Fruit fly (Drosophila melanogaster): ENCODE measurements around the gene Rcd7.

Rcd7 gene

DNA sequence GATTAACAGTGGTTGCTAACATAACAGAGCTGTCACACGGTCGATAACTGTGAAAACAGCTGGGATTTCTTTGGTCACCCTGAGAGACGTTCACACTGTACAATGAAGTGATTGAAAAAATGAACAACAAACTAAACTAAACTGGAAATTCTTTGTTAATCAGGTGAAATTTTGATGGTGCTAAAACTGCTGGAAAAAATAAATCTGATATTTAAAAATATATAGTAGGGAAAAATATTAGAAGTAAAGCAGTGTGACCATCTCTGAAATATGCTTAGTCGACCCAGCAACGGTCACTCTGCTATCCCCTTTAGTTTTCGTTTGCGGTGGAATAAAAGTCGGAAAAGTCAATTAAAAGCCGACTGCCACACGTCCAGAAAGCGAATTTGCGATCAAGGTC, 41.1 kb downstream of the Rcd7 start, which contains the start of the genes CG9231 and CG9330 (continued):
- no peak for TF ChIP-seq D19B (GFP tag; optimal IDR thresholded peaks at IDR 0.05)
- TF ChIP-seq btn (GFP tag; optimal IDR thresholded peaks at IDR 0.05): no peak
- TF ChIP-seq al (GFP tag; IDR thresholded peaks at IDR 0.05): no peak
- no peak for TF ChIP-seq CG12744 (GFP tag; optimal IDR thresholded peaks at IDR 0.05)
- no peak for TF ChIP-seq CG8281 (tag; optimal IDR thresholded peaks at IDR 0.05)
- no peak for TF ChIP-seq disco-r (GFP tag; optimal IDR thresholded peaks at IDR 0.05)
- TF ChIP-seq NC2α (GFP tag; optimal IDR thresholded peaks at IDR 0.05): no peak
- no peak for TF ChIP-seq fru (optimal IDR thresholded peaks at IDR 0.05)
- TF ChIP-seq CG11456 (GFP tag; IDR thresholded peaks at IDR 0.05): no peak
- no peak for TF ChIP-seq CG32767 (GFP tag; IDR thresholded peaks at IDR 0.05)
- TF ChIP-seq kay (GFP tag; optimal IDR thresholded peaks at IDR 0.05): no peak
- no peak for TF ChIP-seq klu (GFP tag; IDR thresholded peaks at IDR 0.05)
- TF ChIP-seq sqz (GFP tag; optimal IDR thresholded peaks at IDR 0.05): no peak
- TF ChIP-seq tup (GFP tag; optimal IDR thresholded peaks at IDR 0.05): no peak
- no peak for TF ChIP-seq bowl (GFP tag; IDR thresholded peaks at IDR 0.05)
- TF ChIP-seq Dek (tag; optimal IDR thresholded peaks at IDR 0.05): no peak
- peak; percentile 9 for TF ChIP-seq az2 (GFP tag; optimal IDR thresholded peaks at IDR 0.05)
- TF ChIP-seq HLHmδ (GFP tag; optimal IDR thresholded peaks at IDR 0.05): no peak
- no peak for TF ChIP-seq CG2199 (GFP tag; IDR thresholded peaks at IDR 0.05)
- TF ChIP-seq CG10543 (GFP tag; optimal IDR thresholded peaks at IDR 0.05): peak; percentile 22
- TF ChIP-seq yki (optimal IDR thresholded peaks at IDR 0.05): no peak
- TF ChIP-seq CG7987 (GFP tag; optimal IDR thresholded peaks at IDR 0.05): no peak
- TF ChIP-seq trh (GFP tag; optimal IDR thresholded peaks at IDR 0.05): no peak
- no peak for TF ChIP-seq CG11085 (GFP tag; IDR thresholded peaks at IDR 0.05)
- no peak for TF ChIP-seq B-H2 (GFP tag; optimal IDR thresholded peaks at IDR 0.05)
- no peak for TF ChIP-seq CG11398 (GFP tag; optimal IDR thresholded peaks at IDR 0.05)
- TF ChIP-seq CG1647 (GFP tag; optimal IDR thresholded peaks at IDR 0.05): no peak
- peak; percentile 2 for TF ChIP-seq mam (GFP tag; optimal IDR thresholded peaks at IDR 0.05)
- no peak for TF ChIP-seq Ravus (GFP tag; IDR thresholded peaks at IDR 0.05)
- no peak for TF ChIP-seq gsb (GFP tag; IDR thresholded peaks at IDR 0.05)
- no peak for TF ChIP-seq Hr3 (GFP tag; optimal IDR thresholded peaks at IDR 0.05)
- peak; percentile 29; the same call in 1 of the 2 replicates for TF ChIP-seq Scr (GFP tag; IDR thresholded peaks at IDR 0.05; ENCODE audit: partially characterized antibody)
- peak; percentile 5 for TF ChIP-seq Blimp-1 (GFP tag; optimal IDR thresholded peaks at IDR 0.05)
- peak; percentile 38 for TF ChIP-seq kni (GFP tag; optimal IDR thresholded peaks at IDR 0.05)
- TF ChIP-seq gce (GFP tag; IDR thresholded peaks at IDR 0.05): no peak
- peak; percentile 86 for TF ChIP-seq CG9797 (GFP tag; optimal IDR thresholded peaks at IDR 0.05)
- peak; percentile 61 for TF ChIP-seq CG2116 (GFP tag; optimal IDR thresholded peaks at IDR 0.05)
- TF ChIP-seq dimm (GFP tag; IDR thresholded peaks at IDR 0.05): no peak
- no peak for TF ChIP-seq CG15696 (tag; optimal IDR thresholded peaks at IDR 0.05)
- peak; percentile 1 for TF ChIP-seq chn (GFP tag; optimal IDR thresholded peaks at IDR 0.05)
- TF ChIP-seq Antp (GFP tag; optimal IDR thresholded peaks at IDR 0.05): no peak
- TF ChIP-seq CG3847 (GFP tag; IDR thresholded peaks at IDR 0.05): peak; percentile 4; the same call in 1 of the 2 replicates
- TF ChIP-seq Hr78 (GFP tag; optimal IDR thresholded peaks at IDR 0.05): no peak
- TF ChIP-seq gem (tag; optimal IDR thresholded peaks at IDR 0.05): peak; percentile 39
- no peak for TF ChIP-seq CkIIα-i1 (GFP tag; IDR thresholded peaks at IDR 0.05)
- TF ChIP-seq CG3163 (GFP tag; optimal IDR thresholded peaks at IDR 0.05): no peak
- TF ChIP-seq scrt (GFP tag; optimal IDR thresholded peaks at IDR 0.05): no peak
- 0 out of 4 replicates have a peak, but pooled peaks have one; percentile 23 for TF ChIP-seq Dll (GFP tag; IDR thresholded peaks at IDR 0.05; ENCODE audit: partially characterized antibody)
- TF ChIP-seq CG4617 (GFP tag; optimal IDR thresholded peaks at IDR 0.05; ENCODE audit: borderline replicate concordance): peak; percentile 85
- TF ChIP-seq Nf-YA (GFP tag; IDR thresholded peaks at IDR 0.05): no peak
- TF ChIP-seq CG14441 (GFP tag; IDR thresholded peaks at IDR 0.05): no peak
- no peak for TF ChIP-seq MTF-1 (GFP tag; optimal IDR thresholded peaks at IDR 0.05; ENCODE audit: borderline replicate concordance)

Measured in whole organism, embryonic.